Worm (Caenorhabditis elegans) whole organism, young adult: ENCODE results near the gene F07F6.7.

Source experiments
- B0019.2 ChIP-seq: fragments of 200-800 bp; sonication (Bioruptor generic); conservative IDR thresholded peaks from 2 replicates; pipeline ENCODE4 v1.3.6; 2022; ENCODE audit warnings: missing genetic modification reagents, missing genetic modification characterization, missing compliant biosample characterization
- B0035.1 ChIP-seq: sonication (generic microtip); optimal IDR thresholded peaks from 2 replicates; lab custom pipeline; 2016; ENCODE audit warnings: missing genetic modification characterization, mild to moderate bottlenecking, missing compliant biosample characterization, missing genotype, missing genetic modification reagents
- B0336.3 ChIP-seq: fragments of 200-800 bp; sonication (Bioruptor generic); IDR thresholded peaks from 2 replicates; pipeline ENCODE4 v1.3.6; 2022; ENCODE audit warnings: missing genetic modification characterization, missing compliant biosample characterization
- C17E4.6 ChIP-seq: fragments of 200-800 bp; sonication (Bioruptor generic); IDR thresholded peaks from 2 replicates; pipeline ENCODE4 v1.3.6; 2022; ENCODE audit warnings: missing genetic modification reagents, missing genetic modification characterization, missing compliant biosample characterization
- D2030.7 ChIP-seq: fragments of 200-800 bp; sonication (Bioruptor generic); IDR thresholded peaks from 2 replicates; pipeline ENCODE4 v1.3.6; 2022; ENCODE audit warnings: missing genetic modification reagents, missing genetic modification characterization, missing compliant biosample characterization
- F23B12.7 ChIP-seq: sonication (generic microtip); optimal IDR thresholded peaks from 2 replicates; lab custom pipeline; 2017; ENCODE audit warnings: missing genetic modification characterization, mild to moderate bottlenecking, missing compliant biosample characterization, antibody characterized with exemption, moderate library complexity; ENCODE audit not compliant: insufficient read depth
- F33H1.4 ChIP-seq: fragments of 200-800 bp; sonication (Bioruptor generic); IDR thresholded peaks from 2 replicates; pipeline ENCODE4 v1.3.6; 2022; ENCODE audit warnings: missing genetic modification reagents, missing genetic modification characterization, missing compliant biosample characterization
- F55B11.4 ChIP-seq: sonication (generic microtip); optimal IDR thresholded peaks from 2 replicates; lab custom pipeline; 2016; ENCODE audit warnings: missing compliant biosample characterization, missing genetic modification characterization, borderline replicate concordance; ENCODE audit not compliant: insufficient read depth
- F57C9.4 ChIP-seq: sonication (generic microtip); optimal IDR thresholded peaks from 2 replicates; lab custom pipeline; 2017; ENCODE audit warnings: mild to moderate bottlenecking, missing genetic modification characterization, missing compliant biosample characterization
- K12H6.12 ChIP-seq: fragments of 200-800 bp; sonication (Bioruptor generic); optimal IDR thresholded peaks from 2 replicates; lab custom pipeline; 2018; ENCODE audit warnings: mild to moderate bottlenecking, missing genetic modification characterization, missing compliant biosample characterization
- T07F8.4 ChIP-seq: sonication (generic microtip); optimal IDR thresholded peaks from 2 replicates; lab custom pipeline; 2016; ENCODE audit warnings: mild to moderate bottlenecking, missing genetic modification characterization, moderate library complexity, missing compliant biosample characterization
- Y53G8AR.9 ChIP-seq: fragments of 200-800 bp; sonication (Bioruptor generic); conservative IDR thresholded peaks from 2 replicates; pipeline ENCODE4 v1.3.6; 2022; ENCODE audit warnings: missing genetic modification reagents, missing genetic modification characterization, missing compliant biosample characterization
- Y67H2A.10 ChIP-seq: fragments of 200-800 bp; sonication (Bioruptor generic); conservative IDR thresholded peaks from 2 replicates; pipeline ENCODE4 v1.3.6; 2022; ENCODE audit warnings: missing genetic modification reagents, missing genetic modification characterization, missing compliant biosample characterization
- ama-1 ChIP-seq, 3 experiments: fragments of 150-350 bp in 1 of 3; sonication (generic microtip) in 2 of 3; optimal IDR thresholded peaks; 2 replicates each; lab custom pipeline; 2014 to 2018; ENCODE audit warnings: missing biosample characterization in 2 of 3, missing genetic modification characterization in 2 of 3, missing genetic modification reagents in 2 of 3
- atf-7 ChIP-seq: sonication (generic microtip); optimal IDR thresholded peaks from 2 replicates; lab custom pipeline; 2017; ENCODE audit warnings: mild to moderate bottlenecking, missing genetic modification characterization, missing compliant biosample characterization
- athp-1 ChIP-seq: sonication (generic microtip); optimal IDR thresholded peaks from 2 replicates; lab custom pipeline; 2017; ENCODE audit warnings: mild to moderate bottlenecking, missing genetic modification characterization, missing compliant biosample characterization
- ccch-3 ChIP-seq: fragments of 200-800 bp; sonication (Bioruptor generic); optimal IDR thresholded peaks from 2 replicates; lab custom pipeline; 2018; ENCODE audit warnings: mild to moderate bottlenecking, missing genetic modification characterization, missing compliant biosample characterization
- ceh-100 ChIP-seq: fragments of 200-800 bp; sonication (Bioruptor generic); IDR thresholded peaks from 2 replicates; pipeline ENCODE4 v1.3.6; 2022; ENCODE audit warnings: missing genetic modification reagents, missing genetic modification characterization, missing compliant biosample characterization
- die-1 ChIP-seq: sonication (generic microtip); optimal IDR thresholded peaks from 2 replicates; lab custom pipeline; 2016; ENCODE audit warnings: missing genotype, mild to moderate bottlenecking, missing genetic modification characterization, missing compliant biosample characterization
- efl-1 ChIP-seq: fragments of 150-350 bp; optimal IDR thresholded peaks from 2 replicates; lab custom pipeline; 2014; ENCODE audit warnings: missing biosample characterization, missing genetic modification reagents, missing genetic modification characterization
- ekl-4 ChIP-seq: fragments of 200-800 bp; sonication (Bioruptor generic); IDR thresholded peaks from 2 replicates; pipeline ENCODE4 v1.3.6; 2022; ENCODE audit warnings: missing genetic modification reagents, missing genetic modification characterization, missing compliant biosample characterization
- ets-4 ChIP-seq: fragments of 200-800 bp; sonication (Bioruptor generic); optimal IDR thresholded peaks from 2 replicates; lab custom pipeline; 2018; ENCODE audit warnings: mild to moderate bottlenecking, missing genetic modification characterization, missing compliant biosample characterization
- hlh-12 ChIP-seq: sonication (generic microtip); optimal IDR thresholded peaks from 2 replicates; lab custom pipeline; 2016; ENCODE audit warnings: missing genetic modification characterization, missing compliant biosample characterization
- hlh-26 ChIP-seq: fragments of 200-800 bp; sonication (Bioruptor generic); conservative IDR thresholded peaks from 2 replicates; pipeline ENCODE4 v1.3.6; 2022; ENCODE audit warnings: missing genetic modification reagents, missing genetic modification characterization, missing compliant biosample characterization
- hmg-20 ChIP-seq: fragments of 200-800 bp; sonication (Bioruptor generic); IDR thresholded peaks from 2 replicates; pipeline ENCODE4 v1.3.6; 2022; ENCODE audit warnings: missing genetic modification reagents, missing genetic modification characterization, missing compliant biosample characterization
- lin-26 ChIP-seq: fragments of 200-800 bp; sonication (Bioruptor generic); IDR thresholded peaks from 2 replicates; pipeline ENCODE4 v1.3.6; 2022; ENCODE audit warnings: missing genetic modification reagents, missing genetic modification characterization, missing compliant biosample characterization
- lin-35 ChIP-seq, 3 experiments: fragments of 150-350 bp in 2 of 3; sonication (generic microtip) in 1 of 3; optimal IDR thresholded peaks; 2 replicates each; lab custom pipeline; 2014 to 2018; ENCODE audit warnings: missing biosample characterization in 3 of 3, missing genetic modification characterization in 3 of 3, missing genetic modification reagents in 3 of 3
- lir-1 ChIP-seq: fragments of 200-800 bp; sonication (Bioruptor generic); conservative IDR thresholded peaks from 2 replicates; pipeline ENCODE4 v1.3.6; 2022; ENCODE audit warnings: missing genetic modification reagents, missing genetic modification characterization, missing compliant biosample characterization
- madf-3 ChIP-seq: fragments of 200-800 bp; sonication (Bioruptor generic); IDR thresholded peaks from 2 replicates; pipeline ENCODE4 v1.3.6; 2022; ENCODE audit warnings: missing genetic modification reagents, missing genetic modification characterization, missing compliant biosample characterization
- madf-8 ChIP-seq: fragments of 200-800 bp; sonication (Bioruptor generic); conservative IDR thresholded peaks from 2 replicates; pipeline ENCODE4 v1.3.6; 2022; ENCODE audit warnings: missing genetic modification reagents, missing genetic modification characterization, missing compliant biosample characterization
- mcd-1 ChIP-seq: fragments of 200-800 bp; sonication (Bioruptor generic); IDR thresholded peaks from 2 replicates; pipeline ENCODE4 v1.3.6; 2022; ENCODE audit warnings: missing genetic modification reagents, missing genetic modification characterization, missing compliant biosample characterization
- mel-28 ChIP-seq: sonication (generic microtip); optimal IDR thresholded peaks from 2 replicates; lab custom pipeline; 2016; ENCODE audit warnings: borderline replicate concordance, mild to moderate bottlenecking, missing genetic modification characterization, missing compliant biosample characterization
- nfya-1 ChIP-seq: sonication (generic microtip); optimal IDR thresholded peaks from 2 replicates; lab custom pipeline; 2017; ENCODE audit warnings: antibody characterized with exemption, missing compliant biosample characterization, missing genetic modification characterization, borderline replicate concordance; ENCODE audit not compliant: insufficient read depth
- nhr-27 ChIP-seq: fragments of 200-800 bp; sonication (Bioruptor generic); optimal IDR thresholded peaks from 2 replicates; lab custom pipeline; 2018; ENCODE audit warnings: mild to moderate bottlenecking, missing genetic modification characterization, moderate library complexity, missing compliant biosample characterization
- pbrm-1 ChIP-seq: fragments of 200-800 bp; sonication (Bioruptor generic); IDR thresholded peaks from 2 replicates; pipeline ENCODE4 v1.3.6; 2022; ENCODE audit warnings: missing genetic modification reagents, missing genetic modification characterization, missing compliant biosample characterization
- pha-4 ChIP-seq: fragments of 150-350 bp; sonication (generic microtip); optimal IDR thresholded peaks from 2 replicates; lab custom pipeline; 2014; ENCODE audit warnings: missing biosample characterization, missing genetic modification reagents, missing genetic modification characterization
- rec-8 ChIP-seq, 2 experiments: sonication (generic microtip); optimal IDR thresholded peaks; 2 replicates each; lab custom pipeline; 2016; ENCODE audit warnings: mild to moderate bottlenecking in 2 of 2, missing genetic modification characterization in 2 of 2, missing genetic modification reagents in 2 of 2, missing genotype in 2 of 2, missing biosample characterization in 1 of 2, missing compliant biosample characterization in 1 of 2, moderate library complexity in 1 of 2
- sea-2 ChIP-seq: fragments of 200-800 bp; sonication (Bioruptor generic); IDR thresholded peaks from 2 replicates; pipeline ENCODE4 v1.3.6; 2022; ENCODE audit warnings: missing genetic modification characterization, missing compliant biosample characterization
- snpc-4 ChIP-seq, 5 experiments: fragments of 150-350 bp in 1 of 5; sonication (generic microtip) in 4 of 5; optimal IDR thresholded peaks; 2 replicates each; lab custom pipeline; 2014 to 2018; ENCODE audit warnings: missing genetic modification characterization in 5 of 5, missing biosample characterization in 3 of 5, antibody characterized with exemption in 2 of 5, mild to moderate bottlenecking in 2 of 5, missing compliant biosample characterization in 2 of 5, missing genotype in 2 of 5, moderate library complexity in 2 of 5, missing genetic modification reagents in 1 of 5
- somi-1 ChIP-seq: fragments of 200-800 bp; sonication (Bioruptor generic); optimal IDR thresholded peaks from 2 replicates; lab custom pipeline; 2018; ENCODE audit warnings: mild to moderate bottlenecking, missing genetic modification characterization, missing compliant biosample characterization
- sptf-2 ChIP-seq: fragments of 200-800 bp; sonication (Bioruptor generic); optimal IDR thresholded peaks from 2 replicates; lab custom pipeline; 2018; ENCODE audit warnings: mild to moderate bottlenecking, missing genetic modification characterization, missing compliant biosample characterization
- tbp1 ChIP-seq: fragments of 200-800 bp; sonication (Bioruptor generic); optimal IDR thresholded peaks from 2 replicates; lab custom pipeline; 2018; ENCODE audit warnings: mild to moderate bottlenecking, missing genetic modification characterization, missing compliant biosample characterization
- ztf-28 ChIP-seq: fragments of 200-800 bp; sonication (Bioruptor generic); IDR thresholded peaks from 2 replicates; pipeline ENCODE4 v1.3.6; 2022; ENCODE audit warnings: missing genetic modification reagents, missing genetic modification characterization, missing compliant biosample characterization

F07F6.7 gene

DNA sequence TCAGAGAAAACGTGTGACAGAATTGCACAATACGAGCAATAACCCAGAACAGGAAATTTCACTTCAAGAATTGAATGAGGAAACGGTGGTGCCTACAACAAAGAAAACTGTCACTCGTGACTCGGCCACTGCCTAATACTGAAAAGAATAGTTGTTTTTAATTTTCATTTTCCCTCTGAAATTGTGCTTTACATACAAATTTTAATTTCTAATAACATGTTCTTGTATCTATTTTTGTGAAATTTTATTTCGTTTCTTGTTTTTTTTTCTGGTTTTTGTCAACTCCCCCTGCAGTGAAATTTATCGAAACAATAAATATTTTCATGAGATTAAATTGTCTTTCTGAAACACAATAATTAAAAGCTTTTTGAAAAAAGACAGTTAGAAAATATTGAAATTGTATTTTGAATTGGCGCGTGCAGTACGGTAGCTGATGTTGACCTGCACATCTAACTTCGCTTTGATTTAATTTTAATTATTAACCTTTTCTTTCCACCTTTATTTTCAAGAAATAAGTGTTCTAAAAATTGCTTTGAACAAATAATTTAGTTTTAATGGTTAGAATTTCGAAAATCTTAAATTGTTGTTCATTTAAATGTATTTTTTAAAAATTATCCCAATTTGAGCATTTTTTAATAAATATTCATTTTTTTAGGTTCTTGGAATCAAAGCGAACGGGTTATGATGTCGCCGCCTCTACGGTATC lies 32.1 kb upstream of the F07F6.7 start, which contains the start of gene daz-1 (continued):
- no peak for TF ChIP-seq ccch-3 (GFP tag; lab: Kevin White, UChicago)
- no peak for TF ChIP-seq somi-1 (GFP tag; lab: Kevin White, UChicago)
- no peak for TF ChIP-seq Y67H2A.10 (GFP tag; lab: Robert Waterston, UW)
- no peak for TF ChIP-seq ama-1 (optimal IDR thresholded peaks at IDR 0.05; lab: Kevin White, UChicago)
- TF ChIP-seq ama-1 (GFP tag; optimal IDR thresholded peaks at IDR 0.05; lab: Kevin White, UChicago) = no peak
- TF ChIP-seq athp-1 = no peak
- TF ChIP-seq K12H6.12 (tag; lab: Kevin White, UChicago) = no peak
- no peak for TF ChIP-seq lir-1 (GFP tag; lab: Robert Waterston, UW)
- no peak for TF ChIP-seq atf-7 (tag; lab: Kevin White, UChicago)
- peak; percentile 3 for TF ChIP-seq F23B12.7 (tag; lab: Kevin White, UChicago)
- no peak for TF ChIP-seq B0336.3 (GFP tag; lab: Robert Waterston, UW)
- no peak for TF ChIP-seq B0019.2 (GFP tag; lab: Robert Waterston, UW)
- no peak for TF ChIP-seq mcd-1 (GFP tag; lab: Robert Waterston, UW)
- TF ChIP-seq madf-8 (GFP tag; lab: Robert Waterston, UW) = peak; percentile 68
- TF ChIP-seq B0035.1 (tag; lab: Kevin White, UChicago) = no peak
- TF ChIP-seq die-1 = no peak
- no peak for TF ChIP-seq mel-28 (tag; lab: Kevin White, UChicago)
- peak in 2 of 3 experiments; percentile 34 to 52 for TF ChIP-seq lin-35 (GFP tag; optimal IDR thresholded peaks at IDR 0.05; lab: Kevin White, UChicago)
- TF ChIP-seq rec-8 (tag; optimal IDR thresholded peaks at IDR 0.05; lab: Kevin White, UChicago) = no peak
- TF ChIP-seq F55B11.4 = no peak
- TF ChIP-seq hlh-26 (GFP tag; lab: Robert Waterston, UW) = no peak
- peak; percentile 95 for TF ChIP-seq efl-1 (GFP tag; lab: Kevin White, UChicago)
- no peak for TF ChIP-seq hlh-12 (tag; lab: Kevin White, UChicago)
- TF ChIP-seq D2030.7 (GFP tag; lab: Robert Waterston, UW) = peak; percentile 44
- TF ChIP-seq F33H1.4 = peak; percentile 70
- TF ChIP-seq pha-4 (tag; lab: Kevin White, UChicago) = no peak
- no peak for TF ChIP-seq madf-3 (GFP tag; lab: Robert Waterston, UW)
- no peak for TF ChIP-seq sea-2
- no peak for TF ChIP-seq snpc-4 (GFP tag; optimal IDR thresholded peaks at IDR 0.05; lab: Kevin White, UChicago)
- no peak for TF ChIP-seq snpc-4 (tag; optimal IDR thresholded peaks at IDR 0.05; lab: Kevin White, UChicago)
- no peak for TF ChIP-seq tbp1 (GFP tag; lab: Kevin White, UChicago)
- TF ChIP-seq lin-26 = no peak
- no peak for TF ChIP-seq pbrm-1 (GFP tag; lab: Robert Waterston, UW)
- TF ChIP-seq T07F8.4 (tag; lab: Kevin White, UChicago) = no peak
- TF ChIP-seq hmg-20 (GFP tag; lab: Robert Waterston, UW) = no peak
- no peak for TF ChIP-seq ekl-4 (GFP tag; lab: Robert Waterston, UW)
- TF ChIP-seq nhr-27 (tag; lab: Kevin White, UChicago) = no peak
- TF ChIP-seq ceh-100 (GFP tag; lab: Robert Waterston, UW) = no peak
- TF ChIP-seq Y53G8AR.9 = no peak
- no peak for TF ChIP-seq C17E4.6 (GFP tag; lab: Robert Waterston, UW)
- no peak for TF ChIP-seq ets-4
- TF ChIP-seq nfya-1 (tag; lab: Kevin White, UChicago) = no peak
- TF ChIP-seq F57C9.4 (tag; lab: Kevin White, UChicago) = no peak
- no peak for TF ChIP-seq sptf-2 (GFP tag; lab: Kevin White, UChicago)
- TF ChIP-seq ztf-28 = no peak
- TF ChIP-seq, all 124 proteins: peak for 17
